Fruit fly (Drosophila melanogaster) whole organism, pupa: ENCODE measurements around the gene CG8001.

Source experiments
- CG10348 ChIP-seq: fragments of 200-800 bp; sonication (Bioruptor generic); IDR thresholded peaks from 2 replicates; pipeline ENCODE4 v1.3.6; 2022; ENCODE audit warnings: missing biosample characterization, missing genetic modification characterization
- CG12605 ChIP-seq: fragments of 200-800 bp; sonication (Bioruptor generic); IDR thresholded peaks from 2 replicates; pipeline ENCODE4 v1.3.6; 2022; ENCODE audit warnings: missing biosample characterization, missing genetic modification characterization
- CG13204 ChIP-seq: fragments of 200-800 bp; sonication (Bioruptor generic); optimal IDR thresholded peaks from 2 replicates; lab custom pipeline; 2018; ENCODE audit warnings: missing biosample characterization, mild to moderate bottlenecking, missing genetic modification characterization, moderate library complexity
- CG14655 ChIP-seq: fragments of 200-800 bp; sonication (Bioruptor generic); optimal IDR thresholded peaks from 3 replicates; lab custom pipeline; 2017; ENCODE audit warnings: mild to moderate bottlenecking, missing biosample characterization, missing genetic modification reagents, missing genetic modification characterization
- CG15710 ChIP-seq: fragments of 200-800 bp; sonication (Bioruptor generic); optimal IDR thresholded peaks from 2 replicates; lab custom pipeline; 2018; ENCODE audit warnings: missing biosample characterization, mild to moderate bottlenecking, missing genetic modification characterization, moderate library complexity
- CG17806 ChIP-seq: fragments of 200-800 bp; sonication (Bioruptor generic); optimal IDR thresholded peaks from 2 replicates; lab custom pipeline; 2018; ENCODE audit warnings: missing biosample characterization, mild to moderate bottlenecking, missing genetic modification characterization, moderate library complexity
- CG32121 ChIP-seq: fragments of 200-800 bp; sonication (Bioruptor generic); IDR thresholded peaks from 2 replicates; pipeline ENCODE4 v1.3.6; 2022; ENCODE audit warnings: missing biosample characterization, missing genetic modification characterization
- CG34367 ChIP-seq: fragments of 200-800 bp; sonication (Bioruptor generic); optimal IDR thresholded peaks from 2 replicates; lab custom pipeline; 2018; ENCODE audit warnings: missing biosample characterization, mild to moderate bottlenecking, missing genetic modification characterization
- CG4496 ChIP-seq: fragments of 200-800 bp; sonication (Bioruptor generic); IDR thresholded peaks from 3 replicates; pipeline ENCODE4 v1.3.6; 2022; ENCODE audit warnings: missing biosample characterization, missing genetic modification characterization
- CG8159 ChIP-seq: fragments of 200-800 bp; sonication (Bioruptor generic); optimal IDR thresholded peaks from 3 replicates; lab custom pipeline; 2018; ENCODE audit warnings: missing biosample characterization, mild to moderate bottlenecking, missing genetic modification characterization, moderate library complexity
- CG8301 ChIP-seq: fragments of 200-800 bp; sonication (Bioruptor generic); optimal IDR thresholded peaks from 2 replicates; lab custom pipeline; 2018; ENCODE audit warnings: missing biosample characterization, mild to moderate bottlenecking, missing genetic modification characterization
- CG9948 ChIP-seq: fragments of 200-800 bp; sonication (Bioruptor generic); optimal IDR thresholded peaks from 2 replicates; lab custom pipeline; 2018; ENCODE audit warnings: missing biosample characterization, mild to moderate bottlenecking, missing genetic modification characterization, moderate library complexity
- D1 ChIP-seq: fragments of 200-800 bp; sonication (Bioruptor generic); optimal IDR thresholded peaks from 2 replicates; lab custom pipeline; 2018; ENCODE audit warnings: missing biosample characterization, mild to moderate bottlenecking, missing genetic modification characterization, moderate library complexity
- EcR ChIP-seq: fragments of 200-800 bp; sonication (Bioruptor generic); optimal IDR thresholded peaks from 3 replicates; lab custom pipeline; 2019; ENCODE audit warnings: missing biosample characterization, missing genetic modification characterization, mild to moderate bottlenecking, moderate library complexity, missing genetic modification reagents
- Ets98B ChIP-seq: fragments of 200-800 bp; sonication (Bioruptor generic); IDR thresholded peaks from 2 replicates; pipeline ENCODE4 v1.3.6; 2022; ENCODE audit warnings: missing biosample characterization, missing genetic modification characterization
- Pif1A ChIP-seq: fragments of 200-800 bp; sonication (Bioruptor generic); optimal IDR thresholded peaks from 3 replicates; lab custom pipeline; 2016; ENCODE audit warnings: missing biosample characterization, missing genetic modification characterization
- Pif1B ChIP-seq: fragments of 200-800 bp; sonication (Bioruptor generic); optimal IDR thresholded peaks from 3 replicates; lab custom pipeline; 2016; ENCODE audit warnings: missing biosample characterization, missing genetic modification characterization
- Snoo ChIP-seq: fragments of 200-800 bp; sonication (Bioruptor generic); optimal IDR thresholded peaks from 3 replicates; lab custom pipeline; 2017; ENCODE audit warnings: missing biosample characterization, mild to moderate bottlenecking, missing genetic modification characterization, inconsistent platforms
- fd96Ca ChIP-seq: fragments of 200-800 bp; sonication (Bioruptor generic); IDR thresholded peaks from 3 replicates; pipeline ENCODE4 v1.3.6; 2022; ENCODE audit warnings: missing biosample characterization, missing genetic modification characterization
- gl ChIP-seq: fragments of 200-800 bp; sonication (Bioruptor generic); optimal IDR thresholded peaks from 2 replicates; lab custom pipeline; 2018; ENCODE audit warnings: missing biosample characterization, mild to moderate bottlenecking, missing genetic modification characterization
- rn ChIP-seq: fragments of 200-800 bp; sonication (Bioruptor generic); IDR thresholded peaks from 2 replicates; pipeline ENCODE4 v1.3.6; 2022; ENCODE audit warnings: missing biosample characterization, missing genetic modification characterization

The CG8001 gene

DNA sequence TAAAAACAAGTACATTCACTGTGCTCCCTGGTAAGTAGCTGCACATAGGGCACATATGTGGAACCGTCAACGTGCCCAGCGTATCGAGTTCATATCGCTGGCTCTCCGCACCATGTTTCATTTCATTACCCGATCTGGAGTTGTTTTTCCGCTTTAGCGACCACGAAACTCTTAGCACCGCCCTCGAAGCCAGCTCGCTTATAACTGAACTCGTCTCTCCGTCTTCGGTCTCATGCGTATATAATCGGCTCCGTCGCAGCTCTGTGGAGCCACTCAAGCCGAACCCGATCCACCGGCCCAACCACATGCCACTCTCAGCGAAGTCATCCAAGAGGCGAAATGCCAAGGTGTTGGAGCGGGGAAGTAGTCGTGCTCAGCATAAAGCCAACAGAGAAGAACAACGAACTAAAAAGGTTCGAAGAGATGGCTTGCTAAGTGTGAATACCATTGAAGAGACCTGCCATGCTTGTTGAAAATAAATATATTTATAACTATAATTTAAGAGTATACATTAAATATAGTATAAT is 438 bp upstream of the CG8001 start, which contains the start of gene Cht2:
Cht2 (minus strand) TSS at position 477 of the 527 bp plus-strand sequence.
- TF ChIP-seq CG32121 (GFP tag; lab: Robert Waterston, UW) (peak; percentile 34; the same call in 1 of the 2 replicates), CG34367 (tag; lab: Kevin White, UChicago) (no peak), fd96Ca (peak; percentile 36; the same call in 1 of the 3 replicates), CG8159 (no peak), CG12605 (peak; percentile 62), Pif1B (peak; percentile 59), CG13204 (GFP tag; lab: Kevin White, UChicago) (peak; percentile 40), CG4496 (GFP tag; lab: Robert Waterston, UW) (0 out of 3 replicates have a peak, but pooled peaks have one; percentile 57), Ets98B (GFP tag; lab: Robert Waterston, UW) (peak; percentile 33; the same call in 1 of the 2 replicates), EcR (peak; percentile 84), CG15710 (no peak)

DNA sequence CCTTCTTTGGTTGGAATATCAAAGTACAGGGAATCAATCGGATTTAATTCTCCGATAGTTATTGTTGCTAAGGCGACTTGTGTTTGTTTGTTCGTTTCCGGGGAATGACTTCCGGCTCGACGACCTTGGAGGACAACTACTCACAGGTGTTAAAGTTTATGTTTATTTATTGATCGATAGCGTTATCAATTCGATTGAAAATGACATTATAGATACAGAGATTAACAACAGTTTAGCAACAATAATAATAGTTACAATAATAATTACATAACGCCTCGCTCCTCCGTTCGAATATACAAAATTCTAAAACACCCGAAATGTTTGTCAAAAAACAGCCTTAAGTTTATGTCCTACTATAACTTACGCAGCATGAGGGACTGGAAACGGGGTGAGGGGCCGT is 15.7 kb downstream of the CG8001 start, which contains the start of gene Dhc62B:
Dhc62B (minus strand) TSS at position 101 of the 400 bp plus-strand sequence.
- TF ChIP-seq Pif1A (GFP tag; lab: Kevin White, UChicago) (no peak), CG32121 (GFP tag; lab: Robert Waterston, UW) (no peak), CG10348 (GFP tag; lab: Robert Waterston, UW) (no peak), EcR (no peak), CG9948 (tag; lab: Kevin White, UChicago) (no peak), fd96Ca (no peak), CG15710 (no peak), Pif1B (no peak), CG12605 (no peak), CG8301 (tag; lab: Kevin White, UChicago) (no peak), D1 (tag; lab: Kevin White, UChicago) (no peak), gl (tag; lab: Kevin White, UChicago) (no peak), CG34367 (tag; lab: Kevin White, UChicago) (no peak), CG4496 (GFP tag; lab: Robert Waterston, UW) (no peak), Ets98B (GFP tag; lab: Robert Waterston, UW) (no peak)
- TF ChIP-seq, all 21 proteins: peak for 0

DNA sequence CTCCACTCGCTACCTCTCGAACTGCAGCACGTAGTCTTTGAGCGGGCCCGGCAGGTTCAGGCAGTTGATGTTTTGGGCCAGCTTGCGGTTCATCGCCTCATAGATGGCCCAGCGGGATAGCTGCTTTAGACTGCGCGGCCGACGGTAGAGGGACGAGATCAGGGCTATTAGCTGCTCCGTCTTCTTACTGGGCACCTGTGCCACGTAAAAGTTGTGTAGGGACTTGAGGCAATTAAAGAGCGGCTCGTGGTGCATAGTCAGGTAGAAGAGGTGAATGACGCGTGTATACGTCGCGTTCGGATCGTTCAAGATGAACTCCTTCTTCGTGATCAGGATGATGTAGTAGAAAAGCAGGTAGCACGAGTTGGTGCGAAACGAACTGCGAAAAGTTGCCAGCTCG is 16.6 kb downstream of the CG8001 start:
- no peak for TF ChIP-seq fd96Ca
- no peak for TF ChIP-seq Pif1A (GFP tag; lab: Kevin White, UChicago)
- TF ChIP-seq CG34367 (tag; lab: Kevin White, UChicago): no peak
- no peak for TF ChIP-seq CG10348 (GFP tag; lab: Robert Waterston, UW)
- TF ChIP-seq EcR: no peak
- TF ChIP-seq Snoo (tag; lab: Kevin White, UChicago): no peak
- TF ChIP-seq CG9948 (tag; lab: Kevin White, UChicago): no peak
- no peak for TF ChIP-seq CG14655 (GFP tag; lab: Kevin White, UChicago)
- no peak for TF ChIP-seq CG4496 (GFP tag; lab: Robert Waterston, UW)
- TF ChIP-seq CG12605: no peak
- TF ChIP-seq gl (tag; lab: Kevin White, UChicago): no peak
- TF ChIP-seq CG17806 (tag; lab: Kevin White, UChicago): no peak
- no peak for TF ChIP-seq Pif1B
- TF ChIP-seq CG15710: no peak
- TF ChIP-seq Ets98B (GFP tag; lab: Robert Waterston, UW): no peak
- TF ChIP-seq CG13204 (GFP tag; lab: Kevin White, UChicago): no peak
- no peak for TF ChIP-seq CG8159
- TF ChIP-seq D1 (tag; lab: Kevin White, UChicago): no peak
- no peak for TF ChIP-seq CG8301 (tag; lab: Kevin White, UChicago)
- TF ChIP-seq CG32121 (GFP tag; lab: Robert Waterston, UW): no peak

DNA sequence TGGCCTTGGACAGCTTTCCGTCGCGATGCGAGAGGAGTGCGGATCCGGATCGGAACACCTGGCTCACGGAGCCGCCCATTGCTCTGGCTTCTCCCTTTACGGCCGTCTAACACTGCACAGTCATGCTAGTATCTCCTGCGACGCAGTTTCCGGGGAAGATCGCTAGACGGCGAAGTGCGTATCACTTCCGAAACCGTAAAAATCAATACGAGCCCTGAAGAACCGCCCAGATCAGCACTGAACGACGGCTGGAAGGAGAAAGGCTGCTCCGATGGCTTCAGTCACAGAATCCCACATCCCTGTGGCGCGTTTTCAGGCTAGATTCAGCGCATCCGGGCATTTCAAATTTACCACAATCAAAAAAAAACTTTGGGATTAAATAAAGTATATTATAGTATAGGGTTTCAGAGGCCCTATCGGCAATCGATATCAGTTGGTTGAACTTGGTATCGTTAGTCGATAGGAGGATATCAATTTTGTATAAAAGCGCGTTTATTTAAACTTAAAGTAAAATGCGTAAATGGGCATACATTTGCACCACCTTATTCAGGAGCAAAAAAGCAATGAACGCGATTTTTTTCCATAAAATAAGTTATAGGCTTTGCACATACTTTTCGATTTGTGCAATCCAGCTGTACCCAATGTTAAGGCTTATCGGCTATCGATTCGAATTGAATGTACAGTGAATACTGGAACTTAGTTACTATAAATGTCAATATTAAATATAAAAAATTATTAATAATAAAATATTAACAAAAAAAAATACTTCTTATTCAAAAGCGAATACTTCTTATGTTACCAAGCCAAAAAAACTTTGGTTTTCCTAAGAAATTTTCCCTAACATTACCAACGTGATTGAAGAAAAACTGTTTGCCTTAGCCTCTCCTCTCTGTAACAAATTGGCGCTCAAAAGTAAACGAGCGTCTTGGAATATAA is 19.0 kb downstream of the CG8001 start, which contains the start of the genes CG13933 and PolD2:
CG13933 (minus strand) TSS at position 435 of the 936 bp plus-strand sequence.
PolD2 (plus strand) TSS at position 921 of the 936 bp plus-strand sequence.
- TF ChIP-seq CG13204 (GFP tag; lab: Kevin White, UChicago) (no peak), rn (GFP tag; lab: Robert Waterston, UW) (peak; percentile 90), CG34367 (tag; lab: Kevin White, UChicago) (peak; percentile 97), D1 (tag; lab: Kevin White, UChicago) (no peak), CG15710 (peak; percentile 99), CG17806 (tag; lab: Kevin White, UChicago) (peak; percentile 92), CG8301 (tag; lab: Kevin White, UChicago) (no peak), CG32121 (GFP tag; lab: Robert Waterston, UW) (peak; percentile 97), CG9948 (tag; lab: Kevin White, UChicago) (peak; percentile 82), CG8159 (peak; percentile 91), Snoo (tag; lab: Kevin White, UChicago) (no peak), Pif1B (peak; percentile 95), gl (tag; lab: Kevin White, UChicago) (peak; percentile 5), EcR (no peak), CG4496 (GFP tag; lab: Robert Waterston, UW) (peak; percentile 98), CG10348 (GFP tag; lab: Robert Waterston, UW) (peak; percentile 94), CG14655 (GFP tag; lab: Kevin White, UChicago) (no peak), fd96Ca (peak; percentile 86), Ets98B (GFP tag; lab: Robert Waterston, UW) (peak; percentile 97), CG12605 (peak; percentile 87), Pif1A (GFP tag; lab: Kevin White, UChicago) (no peak)

DNA sequence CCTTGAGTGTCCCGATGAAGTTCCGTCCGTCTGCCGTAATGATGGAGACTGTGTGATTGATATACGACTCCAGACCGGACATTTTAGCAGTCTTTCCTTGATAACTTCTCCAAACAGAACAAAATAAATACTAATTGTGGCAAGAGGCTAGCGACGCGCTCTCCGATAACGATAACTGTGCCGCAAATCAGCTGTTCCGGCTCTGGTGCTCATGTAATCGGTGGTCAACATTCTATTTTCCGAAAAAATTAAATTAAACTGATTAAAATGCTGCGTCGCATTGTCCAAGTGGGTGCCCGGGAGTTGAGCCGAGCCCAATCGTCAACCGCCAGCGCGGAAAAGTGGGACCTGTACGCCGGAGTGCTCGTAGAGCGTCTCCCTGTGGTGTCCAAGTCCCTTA is 21.3 kb downstream of the CG8001 start, which contains the start of the genes CG2021 and mRpL46:
CG2021 (minus strand) TSS at position 163 of the 400 bp plus-strand sequence.
mRpL46 (plus strand) TSS at position 191 of the 400 bp plus-strand sequence.
- TF ChIP-seq CG13204 (GFP tag; lab: Kevin White, UChicago) (no peak), CG4496 (GFP tag; lab: Robert Waterston, UW) (no peak), CG8301 (tag; lab: Kevin White, UChicago) (no peak), CG17806 (tag; lab: Kevin White, UChicago) (no peak), D1 (tag; lab: Kevin White, UChicago) (no peak), CG8159 (no peak), CG14655 (GFP tag; lab: Kevin White, UChicago) (no peak), fd96Ca (no peak), CG12605 (no peak), CG32121 (GFP tag; lab: Robert Waterston, UW) (no peak), Snoo (tag; lab: Kevin White, UChicago) (no peak), CG10348 (GFP tag; lab: Robert Waterston, UW) (no peak), rn (GFP tag; lab: Robert Waterston, UW) (no peak), EcR (no peak), Pif1B (no peak), CG34367 (tag; lab: Kevin White, UChicago) (no peak), gl (tag; lab: Kevin White, UChicago) (no peak), Ets98B (GFP tag; lab: Robert Waterston, UW) (no peak), CG15710 (no peak), CG9948 (tag; lab: Kevin White, UChicago) (no peak)
